Worm (Caenorhabditis elegans) whole organism, late embryonic: ENCODE measurements around the gene tomm-70.

Source experiments
- K02D7.2 ChIP-seq: sonication (generic microtip); optimal IDR thresholded peaks from 2 replicates; lab custom pipeline; 2017; ENCODE audit warnings: mild to moderate bottlenecking, missing genetic modification characterization, missing compliant biosample characterization
- T23F11.4 ChIP-seq: fragments of 200-800 bp; sonication (Bioruptor generic); optimal IDR thresholded peaks from 2 replicates; lab custom pipeline; 2018; ENCODE audit warnings: mild to moderate bottlenecking, missing genetic modification characterization, missing compliant biosample characterization
- ahr-1 ChIP-seq: sonication (generic microtip); optimal IDR thresholded peaks from 2 replicates; lab custom pipeline; 2016; ENCODE audit warnings: missing genetic modification characterization, missing compliant biosample characterization
- ama-1 ChIP-seq: fragments of 150-350 bp; optimal IDR thresholded peaks from 2 replicates; lab custom pipeline; 2014
- ceh-14 ChIP-seq: sonication (generic microtip); optimal IDR thresholded peaks from 2 replicates; lab custom pipeline; 2016; ENCODE audit warnings: missing genotype, missing genetic modification characterization, missing compliant biosample characterization
- ceh-18 ChIP-seq: sonication (generic microtip); optimal IDR thresholded peaks from 2 replicates; lab custom pipeline; 2016; ENCODE audit warnings: missing genetic modification characterization, missing compliant biosample characterization
- ceh-2 ChIP-seq: sonication (generic microtip); optimal IDR thresholded peaks from 2 replicates; lab custom pipeline; 2016; ENCODE audit warnings: missing genotype, missing genetic modification characterization, missing compliant biosample characterization
- ceh-30 ChIP-seq: fragments of 150-350 bp; optimal IDR thresholded peaks from 2 replicates; lab custom pipeline; 2014; ENCODE audit warnings: missing biosample characterization, missing genetic modification characterization
- ceh-31 ChIP-seq: sonication (generic microtip); optimal IDR thresholded peaks from 2 replicates; lab custom pipeline; 2016; ENCODE audit warnings: missing genetic modification characterization, missing compliant biosample characterization
- ceh-45 ChIP-seq: fragments of 200-800 bp; sonication (Bioruptor generic); IDR thresholded peaks from 2 replicates; pipeline ENCODE4 v1.3.6; 2022; ENCODE audit warnings: missing genetic modification reagents, missing genetic modification characterization, missing compliant biosample characterization
- ceh-9 ChIP-seq: sonication (generic microtip); optimal IDR thresholded peaks from 2 replicates; lab custom pipeline; 2016; ENCODE audit warnings: mild to moderate bottlenecking, missing genetic modification characterization, inconsistent platforms, missing compliant biosample characterization
- dmd-4 ChIP-seq: sonication (generic microtip); optimal IDR thresholded peaks from 2 replicates; lab custom pipeline; 2016; ENCODE audit warnings: borderline replicate concordance, missing genetic modification characterization, missing compliant biosample characterization
- dve-1 ChIP-seq: sonication (generic microtip); optimal IDR thresholded peaks from 2 replicates; lab custom pipeline; 2017; ENCODE audit warnings: antibody characterized with exemption, mild to moderate bottlenecking, missing genetic modification characterization, missing compliant biosample characterization
- elt-2 ChIP-seq: sonication (generic microtip); optimal IDR thresholded peaks from 2 replicates; lab custom pipeline; 2016; ENCODE audit warnings: missing genetic modification reagents, missing genetic modification characterization, missing compliant biosample characterization
- elt-4 ChIP-seq: sonication (generic microtip); optimal IDR thresholded peaks from 2 replicates; lab custom pipeline; 2016; ENCODE audit warnings: missing genetic modification characterization, missing compliant biosample characterization
- fax-1 ChIP-seq: sonication (generic microtip); optimal IDR thresholded peaks from 2 replicates; lab custom pipeline; 2016; ENCODE audit warnings: missing genotype, missing genetic modification characterization, missing compliant biosample characterization
- fkh-6 ChIP-seq: sonication (generic microtip); optimal IDR thresholded peaks from 2 replicates; lab custom pipeline; 2016; ENCODE audit warnings: missing genetic modification characterization, missing compliant biosample characterization
- gmeb-2 ChIP-seq: sonication (generic microtip); optimal IDR thresholded peaks from 2 replicates; lab custom pipeline; 2016; ENCODE audit warnings: missing genetic modification characterization, inconsistent platforms, missing compliant biosample characterization
- hlh-30 ChIP-seq: sonication (generic microtip); optimal IDR thresholded peaks from 2 replicates; lab custom pipeline; 2017; ENCODE audit warnings: antibody characterized with exemption, missing genetic modification characterization, missing compliant biosample characterization; ENCODE audit not compliant: insufficient read depth
- lin-11 ChIP-seq: fragments of 200-800 bp; sonication (Bioruptor generic); optimal IDR thresholded peaks from 2 replicates; lab custom pipeline; 2018; ENCODE audit warnings: mild to moderate bottlenecking, missing genetic modification characterization, missing compliant biosample characterization
- mec-3 ChIP-seq: sonication (generic microtip); optimal IDR thresholded peaks from 2 replicates; lab custom pipeline; 2016; ENCODE audit warnings: borderline replicate concordance, missing genetic modification characterization, missing compliant biosample characterization
- nfya-1 ChIP-seq: sonication (generic microtip); optimal IDR thresholded peaks from 2 replicates; lab custom pipeline; 2017; ENCODE audit warnings: missing genetic modification characterization, mild to moderate bottlenecking, missing compliant biosample characterization, antibody characterized with exemption, moderate library complexity
- nhr-11 ChIP-seq: fragments of 150-350 bp; optimal IDR thresholded peaks from 2 replicates; lab custom pipeline; 2014; ENCODE audit warnings: missing biosample characterization, missing genetic modification characterization
- nhr-232 ChIP-seq: sonication (generic microtip); optimal IDR thresholded peaks from 2 replicates; lab custom pipeline; 2016; ENCODE audit warnings: missing genetic modification characterization, missing compliant biosample characterization
- npax-4 ChIP-seq: sonication (generic microtip); optimal IDR thresholded peaks from 2 replicates; lab custom pipeline; 2016; ENCODE audit warnings: missing genetic modification characterization, missing compliant biosample characterization
- odd-2 ChIP-seq: sonication (generic microtip); optimal IDR thresholded peaks from 2 replicates; lab custom pipeline; 2017; ENCODE audit warnings: antibody characterized with exemption, mild to moderate bottlenecking, missing genetic modification characterization, missing compliant biosample characterization
- pag-3 ChIP-seq: sonication (generic microtip); optimal IDR thresholded peaks from 2 replicates; lab custom pipeline; 2016; ENCODE audit warnings: missing compliant biosample characterization, missing genetic modification characterization, borderline replicate concordance
- pat-9 ChIP-seq: fragments of 200-800 bp; sonication (Bioruptor generic); optimal IDR thresholded peaks from 2 replicates; lab custom pipeline; 2018; ENCODE audit warnings: mild to moderate bottlenecking, missing genetic modification characterization, moderate library complexity, missing compliant biosample characterization
- pax-1 ChIP-seq: fragments of 150-350 bp; optimal IDR thresholded peaks from 2 replicates; lab custom pipeline; 2014; ENCODE audit warnings: missing biosample characterization, missing genetic modification characterization
- pha-2 ChIP-seq: sonication (generic microtip); optimal IDR thresholded peaks from 2 replicates; lab custom pipeline; 2017; ENCODE audit warnings: mild to moderate bottlenecking, missing genetic modification characterization, missing compliant biosample characterization
- pros-1 ChIP-seq: fragments of 150-350 bp; optimal IDR thresholded peaks from 2 replicates; lab custom pipeline; 2014; ENCODE audit warnings: missing biosample characterization, missing genetic modification reagents, missing genetic modification characterization
- ref-2 ChIP-seq: sonication (generic microtip); optimal IDR thresholded peaks from 2 replicates; lab custom pipeline; 2016; ENCODE audit warnings: missing genetic modification characterization, missing compliant biosample characterization
- sdc-2 ChIP-seq: sonication (generic microtip); optimal IDR thresholded peaks from 2 replicates; lab custom pipeline; 2016; ENCODE audit warnings: missing genotype, missing genetic modification characterization, missing compliant biosample characterization
- sox-4 ChIP-seq: sonication (generic microtip); optimal IDR thresholded peaks from 2 replicates; lab custom pipeline; 2017; ENCODE audit warnings: mild to moderate bottlenecking, missing genetic modification characterization, inconsistent platforms, missing compliant biosample characterization
- syd-9 ChIP-seq: sonication (generic microtip); optimal IDR thresholded peaks from 2 replicates; lab custom pipeline; 2016; ENCODE audit warnings: mild to moderate bottlenecking, missing genetic modification characterization, moderate library complexity, missing compliant biosample characterization
- tbx-2 ChIP-seq: sonication (generic microtip); optimal IDR thresholded peaks from 2 replicates; lab custom pipeline; 2016; ENCODE audit warnings: missing genetic modification characterization, missing compliant biosample characterization
- ttx-3 ChIP-seq: sonication (generic microtip); optimal IDR thresholded peaks from 2 replicates; lab custom pipeline; 2016; ENCODE audit warnings: missing genetic modification reagents, missing genetic modification characterization, missing compliant biosample characterization
- unc-3 ChIP-seq, 2 experiments: fragments of 200-800 bp in 1 of 2; sonication (Bioruptor generic) in 1 of 2; sonication (generic microtip) in 1 of 2; conservative IDR thresholded peaks in 1 of 2; optimal IDR thresholded peaks in 1 of 2; 2 replicates each; pipeline versions ENCODE4 v1.3.6 to Lab custom; 2016 to 2022; ENCODE audit warnings: missing compliant biosample characterization in 2 of 2, missing genetic modification characterization in 2 of 2, missing genetic modification reagents in 1 of 2
- unc-42 ChIP-seq: sonication (generic microtip); optimal IDR thresholded peaks from 2 replicates; lab custom pipeline; 2016; ENCODE audit warnings: missing genotype, missing genetic modification characterization, missing compliant biosample characterization
- unc-55 ChIP-seq: sonication (generic microtip); optimal IDR thresholded peaks from 2 replicates; lab custom pipeline; 2017; ENCODE audit warnings: missing biosample characterization, missing genetic modification reagents, missing genetic modification characterization
- unc-86 ChIP-seq: sonication (generic microtip); optimal IDR thresholded peaks from 2 replicates; lab custom pipeline; 2016; ENCODE audit warnings: missing genetic modification characterization, missing compliant biosample characterization
- zip-5 ChIP-seq: sonication (generic microtip); optimal IDR thresholded peaks from 2 replicates; lab custom pipeline; 2016; ENCODE audit warnings: missing genetic modification characterization, missing compliant biosample characterization
- ztf-16 ChIP-seq: sonication (generic microtip); optimal IDR thresholded peaks from 2 replicates; lab custom pipeline; 2017; ENCODE audit warnings: missing genetic modification characterization, missing compliant biosample characterization

The tomm-70 gene

ce11 chrIII:8799964-8800795 is 45.6 kb upstream of the tomm-70 start, which contains the start of gene F54F2.6 (continued):
- TF ChIP-seq ceh-31 (tag; lab: Kevin White, UChicago) (peak; percentile 91), pax-1 (no peak), T23F11.4 (no peak), ahr-1 (tag; lab: Kevin White, UChicago) (no peak), unc-42 (tag; lab: Kevin White, UChicago) (peak; percentile 86), ref-2 (tag; lab: Kevin White, UChicago) (peak; percentile 81), pat-9 (no peak), sdc-2 (peak; percentile 58), zip-5 (tag; lab: Kevin White, UChicago) (peak; percentile 14), fax-1 (peak; percentile 50), ceh-45 (no peak), nhr-11 (tag; lab: Kevin White, UChicago) (no peak), K02D7.2 (tag; lab: Kevin White, UChicago) (no peak), gmeb-2 (tag; lab: Kevin White, UChicago) (no peak), lin-11 (tag; lab: Kevin White, UChicago) (no peak), ceh-9 (no peak), ceh-14 (peak; percentile 84), elt-4 (tag; lab: Kevin White, UChicago) (no peak)

ce11 chrIII:8797211-8797733 is 42.7 kb upstream of the tomm-70 start:
- TF ChIP-seq unc-86 (tag; lab: Kevin White, UChicago) (no peak), unc-3 (GFP tag; conservative IDR thresholded peaks at IDR 0.05; lab: Robert Waterston, UW) (no peak), unc-3 (tag; optimal IDR thresholded peaks at IDR 0.05; lab: Kevin White, UChicago) (no peak), nfya-1 (peak; percentile 66), pax-1 (no peak), fax-1 (no peak), hlh-30 (tag; lab: Kevin White, UChicago) (peak; percentile 19), ceh-31 (tag; lab: Kevin White, UChicago) (peak; percentile 50), unc-55 (peak; percentile 60), ceh-18 (peak; percentile 33), sox-4 (tag; lab: Kevin White, UChicago) (no peak), fkh-6 (tag; lab: Kevin White, UChicago) (no peak), elt-2 (tag; lab: Kevin White, UChicago) (peak; percentile 65), ztf-16 (tag; lab: Kevin White, UChicago) (no peak), unc-42 (tag; lab: Kevin White, UChicago) (peak; percentile 20), dve-1 (tag; lab: Kevin White, UChicago) (no peak), tbx-2 (tag; lab: Kevin White, UChicago) (peak; percentile 23)

DNA sequence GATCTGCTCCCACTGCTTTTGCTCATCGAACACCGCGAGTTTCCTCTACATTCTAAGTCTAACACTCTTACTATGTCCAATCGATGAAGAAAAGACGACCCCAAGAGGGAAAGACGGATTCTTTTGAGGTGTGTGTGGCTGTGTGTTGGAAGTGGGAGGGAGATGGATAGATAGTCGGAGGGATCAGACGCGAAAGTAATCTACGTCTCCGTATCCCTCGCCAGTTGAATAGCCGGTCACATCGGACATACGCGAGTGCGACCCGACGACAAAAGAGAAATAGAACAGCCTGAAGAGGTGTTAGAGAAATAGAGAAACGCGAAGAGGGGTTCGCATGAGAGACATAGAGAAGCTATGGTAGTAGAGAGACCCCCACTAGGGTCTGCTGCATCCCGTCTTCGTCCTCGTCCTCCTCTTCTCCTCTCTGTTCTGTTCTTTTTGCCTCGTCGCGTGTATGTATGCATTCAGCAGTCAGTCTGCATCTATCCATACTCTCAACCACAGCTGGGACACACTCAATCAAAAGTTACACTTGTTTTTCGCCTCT is 41.1 kb upstream of the tomm-70 start:
- TF ChIP-seq ceh-2 (tag; lab: Kevin White, UChicago) (peak; percentile 54), dve-1 (tag; lab: Kevin White, UChicago) (peak; percentile 90), unc-3 (GFP tag; conservative IDR thresholded peaks at IDR 0.05; lab: Robert Waterston, UW) (no peak), unc-3 (tag; optimal IDR thresholded peaks at IDR 0.05; lab: Kevin White, UChicago) (peak; percentile 17), hlh-30 (tag; lab: Kevin White, UChicago) (peak; percentile 80), odd-2 (tag; lab: Kevin White, UChicago) (no peak), mec-3 (no peak), unc-42 (tag; lab: Kevin White, UChicago) (peak; percentile 69), nfya-1 (peak; percentile 96), zip-5 (tag; lab: Kevin White, UChicago) (no peak), ttx-3 (tag; lab: Kevin White, UChicago) (no peak), T23F11.4 (no peak), pros-1 (tag; lab: Kevin White, UChicago) (peak; percentile 93), pha-2 (tag; lab: Kevin White, UChicago) (no peak), elt-2 (tag; lab: Kevin White, UChicago) (peak; percentile 17), nhr-11 (tag; lab: Kevin White, UChicago) (no peak), ceh-30 (peak; percentile 60), ztf-16 (tag; lab: Kevin White, UChicago) (no peak), ceh-45 (no peak), unc-86 (tag; lab: Kevin White, UChicago) (no peak), nhr-232 (tag; lab: Kevin White, UChicago) (no peak), npax-4 (no peak), lin-11 (tag; lab: Kevin White, UChicago) (no peak), ama-1 (lab: Kevin White, UChicago) (no peak), dmd-4 (tag; lab: Kevin White, UChicago) (peak; percentile 6), K02D7.2 (tag; lab: Kevin White, UChicago) (no peak), sox-4 (tag; lab: Kevin White, UChicago) (no peak), syd-9 (tag; lab: Kevin White, UChicago) (peak; percentile 73), pag-3 (tag; lab: Kevin White, UChicago) (no peak), pat-9 (no peak), ceh-31 (tag; lab: Kevin White, UChicago) (peak; percentile 92)
